Fruit fly (Drosophila melanogaster) whole organism, prepupa: ENCODE measurements around the gene SC35.

Experiments used
- Blimp-1 ChIP-seq: fragments of 200-800 bp; sonication (Bioruptor generic); optimal IDR thresholded peaks from 3 replicates; lab custom pipeline; 2017; ENCODE audit warnings: missing biosample characterization, missing genetic modification characterization, mild to moderate bottlenecking, moderate library complexity, missing genetic modification reagents
- CG10669 ChIP-seq: fragments of 200-800 bp; sonication (Bioruptor generic); optimal IDR thresholded peaks from 3 replicates; lab custom pipeline; 2018; ENCODE audit warnings: missing biosample characterization, mild to moderate bottlenecking, missing genetic modification characterization, moderate library complexity
- CG11762 ChIP-seq: fragments of 200-800 bp; sonication (Bioruptor generic); optimal IDR thresholded peaks from 3 replicates; lab custom pipeline; 2016; ENCODE audit warnings: missing biosample characterization, missing genetic modification characterization; ENCODE audit not compliant: insufficient read depth
- CG1621 ChIP-seq: fragments of 200-800 bp; sonication (Bioruptor generic); optimal IDR thresholded peaks from 3 replicates; lab custom pipeline; 2018; ENCODE audit warnings: missing biosample characterization, mild to moderate bottlenecking, missing genetic modification characterization
- CG3032 ChIP-seq: fragments of 200-800 bp; optimal IDR thresholded peaks from 2 replicates; lab custom pipeline; 2019; ENCODE audit warnings: missing biosample characterization, mild to moderate bottlenecking, missing genetic modification characterization, moderate library complexity
- CG6163 ChIP-seq: fragments of 200-800 bp; sonication (Bioruptor generic); IDR thresholded peaks from 3 replicates; pipeline ENCODE4 v1.3.6; 2022; ENCODE audit warnings: missing biosample characterization, missing genetic modification characterization
- CG6276 ChIP-seq: fragments of 200-800 bp; sonication (Bioruptor generic); optimal IDR thresholded peaks from 2 replicates; lab custom pipeline; 2017; ENCODE audit warnings: missing biosample characterization, mild to moderate bottlenecking, missing genetic modification characterization
- CG6808 ChIP-seq: fragments of 200-800 bp; sonication (Bioruptor generic); optimal IDR thresholded peaks from 3 replicates; lab custom pipeline; 2017; ENCODE audit warnings: missing biosample characterization, missing genetic modification characterization, mild to moderate bottlenecking, moderate library complexity, missing genetic modification reagents
- CG7368 ChIP-seq: fragments of 200-800 bp; sonication (Bioruptor generic); optimal IDR thresholded peaks from 3 replicates; lab custom pipeline; 2016; ENCODE audit warnings: missing biosample characterization, missing genetic modification characterization
- CG8319 ChIP-seq: fragments of 200-800 bp; sonication (Bioruptor generic); optimal IDR thresholded peaks from 3 replicates; lab custom pipeline; 2016; ENCODE audit warnings: missing biosample characterization, missing genetic modification characterization
- CG9139 ChIP-seq: fragments of 200-800 bp; sonication (Bioruptor generic); optimal IDR thresholded peaks from 3 replicates; lab custom pipeline; 2017; ENCODE audit warnings: missing biosample characterization, mild to moderate bottlenecking, missing genetic modification characterization
- Eip78C ChIP-seq: fragments of 200-800 bp; sonication (Bioruptor generic); peaks from one replicate; lab custom pipeline; 2016; ENCODE audit warnings: missing biosample characterization, missing genetic modification characterization
- Ets21C ChIP-seq: fragments of 200-800 bp; sonication (Bioruptor generic); optimal IDR thresholded peaks from 3 replicates; lab custom pipeline; 2016; ENCODE audit warnings: missing biosample characterization, missing genetic modification characterization
- Ets96B ChIP-seq: fragments of 200-800 bp; optimal IDR thresholded peaks from 2 replicates; lab custom pipeline; 2019; ENCODE audit warnings: missing biosample characterization, mild to moderate bottlenecking, missing genetic modification characterization, moderate library complexity
- Hr38 ChIP-seq: sonication (Bioruptor generic); optimal IDR thresholded peaks from 2 replicates; lab custom pipeline; 2016; ENCODE audit warnings: missing biosample characterization, missing genetic modification characterization
- Hr39 ChIP-seq: fragments of 200-800 bp; sonication (Bioruptor generic); optimal IDR thresholded peaks from 2 replicates; lab custom pipeline; 2016; ENCODE audit warnings: missing biosample characterization, missing genetic modification characterization
- OdsH ChIP-seq: fragments of 200-800 bp; sonication (Bioruptor generic); optimal IDR thresholded peaks from 3 replicates; lab custom pipeline; 2016; ENCODE audit warnings: missing biosample characterization, missing genetic modification characterization
- Smox ChIP-seq: fragments of 200-800 bp; sonication (Bioruptor generic); optimal IDR thresholded peaks from 3 replicates; lab custom pipeline; 2016; ENCODE audit warnings: missing biosample characterization, missing genetic modification characterization
- Sox102F ChIP-seq: fragments of 200-800 bp; sonication (Bioruptor generic); optimal IDR thresholded peaks from 2 replicates; lab custom pipeline; 2016; ENCODE audit warnings: missing biosample characterization, mild to moderate bottlenecking, missing genetic modification characterization
- achi ChIP-seq: fragments of 200-800 bp; sonication (Bioruptor generic); optimal IDR thresholded peaks from 3 replicates; lab custom pipeline; 2016; ENCODE audit warnings: missing biosample characterization, missing genetic modification characterization
- cyc ChIP-seq: fragments of 200-800 bp; sonication (Bioruptor generic); optimal IDR thresholded peaks from 3 replicates; lab custom pipeline; 2016; ENCODE audit warnings: missing biosample characterization, missing genetic modification characterization
- dac ChIP-seq: fragments of 200-800 bp; sonication (Bioruptor generic); optimal IDR thresholded peaks from 2 replicates; lab custom pipeline; 2017; ENCODE audit warnings: missing biosample characterization, mild to moderate bottlenecking, missing genetic modification characterization
- esn ChIP-seq: fragments of 200-800 bp; sonication (Bioruptor generic); optimal IDR thresholded peaks from 2 replicates; lab custom pipeline; 2016; ENCODE audit warnings: missing biosample characterization, mild to moderate bottlenecking, missing genetic modification characterization, moderate library complexity
- fkh ChIP-seq: fragments of 200-800 bp; sonication (Bioruptor generic); optimal IDR thresholded peaks from 3 replicates; lab custom pipeline; 2017; ENCODE audit warnings: missing biosample characterization, mild to moderate bottlenecking, missing genetic modification characterization, moderate library complexity
- lz ChIP-seq: fragments of 200-800 bp; sonication (Bioruptor generic); optimal IDR thresholded peaks from 3 replicates; lab custom pipeline; 2016; ENCODE audit warnings: missing biosample characterization, missing genetic modification characterization
- svp ChIP-seq: fragments of 200-800 bp; sonication (Bioruptor generic); peaks from one replicate; lab custom pipeline; 2016; ENCODE audit warnings: missing biosample characterization, missing genetic modification characterization

SC35 gene

dm6 chr2L:12413899-12414298 lies 20.6 kb downstream of the SC35 start (continued):
- TF ChIP-seq OdsH (GFP tag; lab: Kevin White, UChicago) (no peak), Smox (GFP tag; lab: Kevin White, UChicago) (no peak), CG7368 (GFP tag; lab: Kevin White, UChicago) (no peak), CG10669 (peak; percentile 13), Hr38 (GFP tag; lab: Kevin White, UChicago) (no peak), CG3032 (tag; lab: Kevin White, UChicago) (no peak), CG8319 (GFP tag; lab: Kevin White, UChicago) (no peak), Ets21C (GFP tag; lab: Kevin White, UChicago) (no peak), CG6276 (no peak), Blimp-1 (GFP tag; lab: Kevin White, UChicago) (no peak), Hr39 (GFP tag; lab: Kevin White, UChicago) (no peak)

- TF ChIP-seq CG6163 (GFP tag; lab: Robert Waterston, UW): 0 out of 3 replicates have a peak, but pooled peaks have one; percentile 17
- TF ChIP-seq Sox102F (GFP tag; lab: Kevin White, UChicago): no peak
- peak; percentile 51 for TF ChIP-seq Eip78C
- TF ChIP-seq svp (GFP tag; lab: Kevin White, UChicago): peak; percentile 29
- TF ChIP-seq CG1621 (tag; lab: Kevin White, UChicago): no peak
Observed at dm6 chr2L:12410679-12411078, 23.8 kb downstream of the SC35 start.

- TF ChIP-seq Ets96B (no peak), fkh (GFP tag; lab: Kevin White, UChicago) (peak; percentile 28)
Observed at dm6 chr2L:12404555-12405077, 29.8 kb downstream of the SC35 start.

- TF ChIP-seq esn (no peak), CG11762 (GFP tag; lab: Kevin White, UChicago) (no peak), svp (GFP tag; lab: Kevin White, UChicago) (no peak), Smox (GFP tag; lab: Kevin White, UChicago) (no peak), achi (GFP tag; lab: Kevin White, UChicago) (no peak), dac (GFP tag; lab: Kevin White, UChicago) (no peak), fkh (GFP tag; lab: Kevin White, UChicago) (no peak), lz (GFP tag; lab: Kevin White, UChicago) (no peak), CG6808 (GFP tag; lab: Kevin White, UChicago) (no peak), cyc (GFP tag; lab: Kevin White, UChicago) (no peak)
Observed at dm6 chr2L:12397974-12398373, 36.5 kb downstream of the SC35 start, which contains the start of gene Pkd2. Pkd2 (plus strand) TSS chr2L:12398274.

dm6 chr2L:12392406-12392805 lies 42.1 kb downstream of the SC35 start:
- TF ChIP-seq esn (no peak), CG9139 (GFP tag; lab: Kevin White, UChicago) (peak; percentile 1), Eip78C (peak; percentile 72)
